Worm (Caenorhabditis elegans): ENCODE data around the gene Y37E11AL.9.

ce11 chrIV:3743748-3744147, 43.3 kb upstream of the Y37E11AL.9 start, which contains the start of gene siah-1:
- TF ChIP-seq ama-1 (optimal IDR thresholded peaks at IDR 0.05) (no peak), nhr-129 (tag; optimal IDR thresholded peaks at IDR 0.05) (no peak), nhr-21 (tag; optimal IDR thresholded peaks at IDR 0.05) (no peak), skn-1 (tag; optimal IDR thresholded peaks at IDR 0.05) (no peak), mab-5 (tag; optimal IDR thresholded peaks at IDR 0.05) (no peak), zag-1 (tag; optimal IDR thresholded peaks at IDR 0.05) (no peak)
